Worm (Caenorhabditis elegans): ENCODE measurements around the gene srd-42.

Gene srd-42

DNA sequence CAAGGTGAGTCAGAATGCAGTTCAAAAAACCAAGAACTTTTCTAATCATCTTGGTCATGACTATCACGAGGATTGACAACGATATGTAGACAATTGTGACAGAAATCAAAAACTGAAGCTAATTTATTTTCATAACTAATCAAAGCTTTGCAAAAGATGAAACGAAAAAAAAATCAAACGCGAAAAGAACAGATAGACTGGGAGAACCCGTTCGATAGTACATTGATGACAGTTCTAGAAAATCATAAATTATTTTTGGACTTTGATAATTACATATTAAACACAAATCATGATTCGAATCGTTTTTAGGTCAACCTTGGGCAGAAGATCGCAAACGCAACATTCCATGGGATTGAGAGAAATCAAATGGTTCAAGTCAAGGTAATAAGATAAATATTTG is 21.8 kb upstream of the srd-42 start:
- TF ChIP-seq Y95B8A.8 (GFP tag; IDR thresholded peaks at IDR 0.05) (no peak), somi-1 (GFP tag; optimal IDR thresholded peaks at IDR 0.05) (peak; percentile 30)

- TF ChIP-seq madf-3 (GFP tag; IDR thresholded peaks at IDR 0.05) (no peak), aptf-3 (GFP tag; IDR thresholded peaks at IDR 0.05) (no peak), let-526 (GFP tag; IDR thresholded peaks at IDR 0.05) (no peak), rec-8 (tag; optimal IDR thresholded peaks at IDR 0.05) (no peak), nhr-27 (tag; optimal IDR thresholded peaks at IDR 0.05) (no peak), nhr-179 (tag; optimal IDR thresholded peaks at IDR 0.05) (no peak), nfya-1 (tag; optimal IDR thresholded peaks at IDR 0.05; ENCODE audit: borderline replicate concordance, insufficient read depth) (no peak)
Measured at ce11 chrX:13324326-13324725, 21.1 kb upstream of the srd-42 start.

DNA sequence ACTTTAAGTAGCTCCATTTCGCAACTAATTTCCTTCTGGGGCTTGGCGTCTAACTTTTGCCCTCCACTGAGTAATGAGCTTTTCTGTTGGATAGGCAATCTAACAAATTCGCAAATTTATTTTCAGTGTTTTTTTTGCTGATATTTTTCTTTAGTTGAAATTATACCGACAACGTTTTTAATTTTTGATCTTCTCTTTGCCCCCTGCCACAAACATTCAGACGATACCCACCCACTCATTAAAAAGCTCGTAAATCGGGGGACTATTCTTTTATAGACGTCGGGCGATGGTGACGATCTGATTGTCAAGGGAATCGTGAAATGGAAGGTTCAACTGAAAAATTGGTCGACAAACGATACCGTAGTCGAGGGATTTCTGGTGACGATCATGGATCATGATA is 20.4 kb upstream of the srd-42 start:
- TF ChIP-seq F33H1.4 (GFP tag; IDR thresholded peaks at IDR 0.05), result no peak
- no peak for TF ChIP-seq egl-18 (GFP tag; IDR thresholded peaks at IDR 0.05)
- no peak for TF ChIP-seq snpc-1.1 (tag; optimal IDR thresholded peaks at IDR 0.05; ENCODE audit: insufficient read depth)
- no peak for TF ChIP-seq Y79H2A.3 (GFP tag; conservative IDR thresholded peaks at IDR 0.05)

DNA sequence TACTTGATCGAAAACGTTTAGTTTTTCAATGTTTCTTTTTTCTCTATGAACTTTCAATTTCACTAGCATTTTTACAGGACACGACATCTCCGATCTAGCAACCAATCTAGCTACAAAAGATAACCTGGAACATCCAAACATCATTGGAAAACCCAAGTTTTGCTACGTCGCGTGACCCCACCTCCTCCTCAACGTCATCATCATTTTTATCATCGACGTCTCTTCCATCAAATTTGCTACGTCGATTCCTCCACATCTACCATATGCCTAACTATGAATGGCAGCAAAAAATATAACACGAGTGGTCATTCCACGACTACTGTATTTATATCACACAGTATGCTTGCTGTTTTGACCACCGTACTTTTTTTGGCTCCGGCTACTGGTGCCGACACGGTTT is 19.6 kb upstream of the srd-42 start, which contains the start of gene F46G10.2:
TSS of gene F46G10.2 (plus strand) at position 78 of the 400 bp plus-strand sequence.
- TF ChIP-seq tlf-1 (GFP tag; optimal IDR thresholded peaks at IDR 0.05) (no peak), hlh-12 (tag; optimal IDR thresholded peaks at IDR 0.05) (no peak), aptf-2 (GFP tag; conservative IDR thresholded peaks at IDR 0.05) (no peak), ceh-91 (GFP tag; IDR thresholded peaks at IDR 0.05) (no peak), T26A5.8 (tag; optimal IDR thresholded peaks at IDR 0.05) (no peak), dpff-1 (tag; optimal IDR thresholded peaks at IDR 0.05) (no peak), unc-130 (GFP tag; optimal IDR thresholded peaks at IDR 0.05) (no peak), ztf-26 (tag; optimal IDR thresholded peaks at IDR 0.05) (no peak), F49E8.2 (tag; optimal IDR thresholded peaks at IDR 0.05; ENCODE audit: insufficient read depth) (no peak), snpc-4 (GFP tag; optimal IDR thresholded peaks at IDR 0.05) (no peak), snpc-4 (tag; optimal IDR thresholded peaks at IDR 0.05) (no peak), F39B2.1 (GFP tag; IDR thresholded peaks at IDR 0.05) (no peak), F37B4.10 (GFP tag; IDR thresholded peaks at IDR 0.05) (no peak), sptf-2 (GFP tag; optimal IDR thresholded peaks at IDR 0.05) (no peak), ceh-40 (GFP tag; IDR thresholded peaks at IDR 0.05) (no peak), lin-40 (tag; optimal IDR thresholded peaks at IDR 0.05) (no peak)

DNA sequence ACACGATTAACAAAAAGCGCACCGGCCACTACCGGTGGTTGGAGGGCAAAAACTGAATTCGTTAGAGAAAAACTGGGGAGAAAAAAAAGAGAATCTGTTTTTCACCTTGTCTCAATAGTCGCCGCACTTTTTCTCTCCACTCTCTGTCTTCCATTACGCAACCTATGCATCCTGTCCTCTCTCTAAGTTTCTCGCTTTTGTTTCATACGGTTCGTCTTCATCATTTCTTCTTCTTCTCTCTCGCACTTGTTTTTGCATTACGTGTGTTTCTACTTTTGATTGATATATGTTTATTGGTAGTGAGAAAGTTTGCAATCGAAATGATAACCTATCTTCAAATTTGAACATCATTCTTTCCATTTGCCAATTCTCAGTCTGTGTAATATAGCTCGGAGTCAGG is 17.3 kb upstream of the srd-42 start:
- TF ChIP-seq lin-40 (tag; optimal IDR thresholded peaks at IDR 0.05) (peak; percentile 29), nhr-80 (tag; optimal IDR thresholded peaks at IDR 0.05) (peak; percentile 70), ztf-26 (tag; optimal IDR thresholded peaks at IDR 0.05) (peak; percentile 16), let-526 (GFP tag; IDR thresholded peaks at IDR 0.05) (no peak), snpc-4 (GFP tag; optimal IDR thresholded peaks at IDR 0.05) (no peak), snpc-4 (tag; optimal IDR thresholded peaks at IDR 0.05) (no peak), F23B12.7 (tag; optimal IDR thresholded peaks at IDR 0.05; ENCODE audit: insufficient read depth) (peak; percentile 15), lin-26 (GFP tag; IDR thresholded peaks at IDR 0.05) (0 out of 2 replicates have a peak, but pooled peaks have one; percentile 20), ztf-3 (GFP tag; optimal IDR thresholded peaks at IDR 0.05) (no peak), cebp-1 (GFP tag; IDR thresholded peaks at IDR 0.05) (no peak), cebp-1 (tag; optimal IDR thresholded peaks at IDR 0.05) (peak; percentile 12)
